Fruit fly (Drosophila melanogaster) whole organism, wandering third instar larva: ENCODE results near the gene RpLP1.

Source experiments
- Abd-B ChIP-seq: fragments of >200 bp; optimal IDR thresholded peaks from 2 replicates; lab custom pipeline; 2017; ENCODE audit warnings: missing biosample characterization, missing genetic modification characterization
- CG32264 ChIP-seq: fragments of 200-800 bp; sonication (Bioruptor generic); optimal IDR thresholded peaks from 2 replicates; lab custom pipeline; 2016; ENCODE audit warnings: missing biosample characterization, missing genetic modification characterization
- CG9705 ChIP-seq: fragments of 200-800 bp; sonication (Bioruptor generic); optimal IDR thresholded peaks from 2 replicates; lab custom pipeline; 2018; ENCODE audit warnings: missing biosample characterization, mild to moderate bottlenecking, missing genetic modification characterization
- CrebA ChIP-seq: fragments of 200-800 bp; sonication (Bioruptor generic); optimal IDR thresholded peaks from 2 replicates; lab custom pipeline; 2016; ENCODE audit warnings: missing biosample characterization, mild to moderate bottlenecking, missing genetic modification characterization, borderline replicate concordance
- Dfd ChIP-seq: fragments of >200 bp; optimal IDR thresholded peaks from 2 replicates; lab custom pipeline; 2017; ENCODE audit warnings: missing biosample characterization, missing genetic modification characterization
- Dif ChIP-seq: fragments of 200-275, 200-300 bp; sonication (Bioruptor generic); optimal IDR thresholded peaks from 2 replicates; lab custom pipeline; 2018; ENCODE audit warnings: missing biosample characterization, missing genetic modification characterization; ENCODE audit not compliant: partially characterized antibody
- HLH106 ChIP-seq: fragments of 200-800 bp; optimal IDR thresholded peaks from 3 replicates; lab custom pipeline; 2019; ENCODE audit warnings: missing biosample characterization, mild to moderate bottlenecking, missing genetic modification characterization, moderate library complexity
- Hnf4 ChIP-seq: fragments of 200-800 bp; sonication (Bioruptor generic); optimal IDR thresholded peaks from 2 replicates; lab custom pipeline; 2016; ENCODE audit warnings: missing biosample characterization, mild to moderate bottlenecking, missing genetic modification characterization
- Hr78 ChIP-seq: fragments of >200 bp; optimal IDR thresholded peaks from 2 replicates; lab custom pipeline; 2017; ENCODE audit warnings: missing biosample characterization, missing genetic modification characterization
- Hr83 ChIP-seq: fragments of 200-300 bp; sonication (Bioruptor generic); optimal IDR thresholded peaks from 2 replicates; lab custom pipeline; 2016; ENCODE audit warnings: missing biosample characterization, mild to moderate bottlenecking, missing genetic modification characterization, moderate library complexity; ENCODE audit not compliant: poor library complexity, severe bottlenecking
- Jra ChIP-seq: sonication (Bioruptor generic); optimal IDR thresholded peaks from 2 replicates; lab custom pipeline; 2016; ENCODE audit warnings: missing biosample characterization, missing genetic modification characterization
- Mio ChIP-seq: sonication (Bioruptor generic); optimal IDR thresholded peaks from 2 replicates; lab custom pipeline; 2016; ENCODE audit warnings: missing biosample characterization, missing genetic modification characterization
- Myc ChIP-seq: fragments of >200 bp; optimal IDR thresholded peaks from 2 replicates; lab custom pipeline; 2017
- N ChIP-seq: fragments of >200 bp; optimal IDR thresholded peaks from 2 replicates; lab custom pipeline; 2018; ENCODE audit warnings: missing biosample characterization, missing external identifiers, missing genetic modification characterization
- OdsH ChIP-seq: fragments of 200-800 bp; sonication (Bioruptor generic); optimal IDR thresholded peaks from 2 replicates; lab custom pipeline; 2016; ENCODE audit warnings: missing biosample characterization, mild to moderate bottlenecking, missing genetic modification characterization
- Rel ChIP-seq, 2 experiments: fragments of 200-800 bp; sonication (Bioruptor generic) in 1 of 2; optimal IDR thresholded peaks; 2 replicates in 1 of 2; 3 replicates in 1 of 2; lab custom pipeline; 2016 to 2019; ENCODE audit warnings: mild to moderate bottlenecking in 2 of 2, missing biosample characterization in 2 of 2, missing genetic modification characterization in 2 of 2, moderate library complexity in 1 of 2
- Sp1 ChIP-seq: fragments of 200-800 bp; sonication (Bioruptor generic); optimal IDR thresholded peaks from 3 replicates; lab custom pipeline; 2019; ENCODE audit warnings: missing biosample characterization, mild to moderate bottlenecking, missing genetic modification characterization, moderate library complexity
- br ChIP-seq: fragments of 200-800 bp; sonication (Bioruptor generic); optimal IDR thresholded peaks from 2 replicates; lab custom pipeline; 2016; ENCODE audit warnings: missing biosample characterization, missing genetic modification characterization
- brk ChIP-seq: fragments of 200-800 bp; sonication (Bioruptor generic); optimal IDR thresholded peaks from 2 replicates; lab custom pipeline; 2016; ENCODE audit warnings: missing biosample characterization, mild to moderate bottlenecking, missing genetic modification characterization
- dmrt93B ChIP-seq: fragments of 200-800 bp; sonication (Bioruptor generic); optimal IDR thresholded peaks from 2 replicates; lab custom pipeline; 2018; ENCODE audit warnings: missing biosample characterization, mild to moderate bottlenecking, missing genetic modification characterization
- dsf ChIP-seq: sonication (Bioruptor generic); optimal IDR thresholded peaks from 2 replicates; lab custom pipeline; 2016; ENCODE audit warnings: missing biosample characterization, missing genetic modification characterization, borderline replicate concordance
- ey ChIP-seq: fragments of 200-800 bp; sonication (Bioruptor generic); optimal IDR thresholded peaks from 2 replicates; lab custom pipeline; 2016; ENCODE audit warnings: missing biosample characterization, missing genetic modification characterization
- foxo ChIP-seq, 2 experiments: fragments of 200-800 bp; sonication (Bioruptor generic); optimal IDR thresholded peaks; 2 replicates in 1 of 2; 3 replicates in 1 of 2; lab custom pipeline; 2016 to 2017; ENCODE audit warnings: missing biosample characterization in 2 of 2, missing genetic modification characterization in 2 of 2
- fru ChIP-seq: fragments of 200-800 bp; sonication (Bioruptor generic); optimal IDR thresholded peaks from 3 replicates; lab custom pipeline; 2016; ENCODE audit warnings: missing biosample characterization, mild to moderate bottlenecking, missing genetic modification characterization
- h ChIP-seq: fragments of 200-800 bp; sonication (Bioruptor generic); optimal IDR thresholded peaks from 3 replicates; lab custom pipeline; 2016; ENCODE audit warnings: missing biosample characterization, mild to moderate bottlenecking, missing genetic modification characterization
- jim ChIP-seq: fragments of 175-275, 200-325 bp; sonication (Bioruptor generic); optimal IDR thresholded peaks from 2 replicates; lab custom pipeline; 2016; ENCODE audit warnings: missing biosample characterization, mild to moderate bottlenecking, missing genetic modification characterization
- lola ChIP-seq: fragments of >200 bp; optimal IDR thresholded peaks from 2 replicates; lab custom pipeline; 2017; ENCODE audit warnings: missing biosample characterization, missing genetic modification characterization
- pan ChIP-seq: fragments of >200 bp; optimal IDR thresholded peaks from 2 replicates; lab custom pipeline; 2017
- psq ChIP-seq: fragments of 200-800 bp; sonication (Bioruptor generic); optimal IDR thresholded peaks from 3 replicates; lab custom pipeline; 2017; ENCODE audit warnings: missing biosample characterization, mild to moderate bottlenecking, missing genetic modification characterization, moderate library complexity
- rgr ChIP-seq: fragments of 200-800 bp; sonication (Bioruptor generic); optimal IDR thresholded peaks from 3 replicates; lab custom pipeline; 2016; ENCODE audit warnings: missing biosample characterization, mild to moderate bottlenecking, missing genetic modification characterization
- sage ChIP-seq: fragments of 200-800 bp; sonication (Bioruptor generic); optimal IDR thresholded peaks from 2 replicates; lab custom pipeline; 2016; ENCODE audit warnings: missing biosample characterization, mild to moderate bottlenecking, missing genetic modification characterization
- sv ChIP-seq: fragments of 200-800 bp; sonication (Bioruptor generic); optimal IDR thresholded peaks from 3 replicates; lab custom pipeline; 2016; ENCODE audit warnings: missing biosample characterization, missing genetic modification characterization
- tai ChIP-seq: sonication (Bioruptor generic); optimal IDR thresholded peaks from 2 replicates; lab custom pipeline; 2016; ENCODE audit warnings: missing biosample characterization, missing genetic modification characterization
- usp ChIP-seq: fragments of >200 bp; optimal IDR thresholded peaks from 2 replicates; lab custom pipeline; 2017; ENCODE audit warnings: missing biosample characterization, missing genetic modification characterization
- woc ChIP-seq: sonication (Bioruptor generic); optimal IDR thresholded peaks from 2 replicates; lab custom pipeline; 2016; ENCODE audit warnings: missing biosample characterization, mild to moderate bottlenecking, missing genetic modification characterization

Gene RpLP1

dm6 chr2L:428380-428989 is 8.7 kb downstream of the RpLP1 start:
- TF ChIP-seq pan (lab: Kevin White, UChicago) (no peak), sage (GFP tag; lab: Kevin White, UChicago) (no peak), Hnf4 (no peak), HLH106 (tag; lab: Kevin White, UChicago) (no peak), dmrt93B (GFP tag; lab: Kevin White, UChicago) (no peak), Hr83 (no peak), CG32264 (GFP tag; lab: Kevin White, UChicago) (no peak), Hr78 (GFP tag; lab: Kevin White, UChicago) (no peak), fru (no peak), usp (GFP tag; lab: Kevin White, UChicago) (no peak), br (GFP tag; lab: Kevin White, UChicago) (no peak), Mio (GFP tag; lab: Kevin White, UChicago) (no peak), Sp1 (no peak), h (no peak), Abd-B (GFP tag; lab: Kevin White, UChicago) (no peak), Myc (lab: Kevin White, UChicago) (no peak), ey (GFP tag; lab: Kevin White, UChicago) (no peak), jim (no peak), CrebA (GFP tag; lab: Kevin White, UChicago) (no peak)
- TF ChIP-seq, all 38 proteins: peak for 0

DNA sequence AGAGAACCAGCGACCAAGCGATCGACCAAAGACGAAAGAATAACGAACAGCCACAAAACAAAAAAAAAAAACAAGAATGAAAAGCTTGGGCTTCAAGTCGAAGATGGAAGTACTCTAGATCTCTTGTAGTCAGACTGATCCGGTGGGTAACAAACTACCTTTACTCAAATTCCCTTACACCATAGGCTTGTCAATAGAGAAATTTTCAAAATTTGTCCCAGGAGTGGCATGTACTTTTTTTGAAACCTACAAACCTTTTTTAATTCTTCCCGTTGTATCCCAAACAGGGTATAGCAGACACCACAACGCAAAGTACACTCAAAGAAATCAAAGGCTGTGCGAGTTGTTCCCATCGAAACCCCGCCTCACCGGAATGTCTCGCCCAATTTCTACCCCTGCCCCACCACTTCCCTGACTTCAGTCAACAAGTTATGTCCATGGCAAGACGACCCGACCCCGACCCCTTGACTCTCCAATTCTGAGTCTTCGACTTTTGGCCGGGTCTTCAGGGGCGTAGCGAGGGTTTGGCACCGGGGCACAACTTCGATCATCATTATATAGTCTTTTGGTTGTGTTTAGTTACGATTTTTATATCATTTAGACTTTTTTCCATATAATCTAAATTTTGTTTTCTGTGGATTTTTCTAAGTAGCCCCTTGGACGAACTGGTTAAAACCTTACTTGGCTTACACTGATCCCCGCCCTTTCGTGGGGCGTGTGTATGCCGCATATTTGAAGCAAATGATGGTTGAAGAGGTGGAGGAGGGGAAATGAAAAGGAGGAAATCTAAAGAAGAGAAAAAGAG is 10.1 kb downstream of the RpLP1 start:
- TF ChIP-seq ey (GFP tag; lab: Kevin White, UChicago) (peak; percentile 96), Rel (GFP tag; optimal IDR thresholded peaks at IDR 0.05; lab: Kevin White, UChicago) (no peak), Rel (tag; optimal IDR thresholded peaks at IDR 0.05; lab: Kevin White, UChicago) (peak; percentile 61), sage (GFP tag; lab: Kevin White, UChicago) (peak; percentile 93), Myc (lab: Kevin White, UChicago) (no peak), dsf (GFP tag; lab: Kevin White, UChicago) (peak; percentile 82), Dfd (GFP tag; lab: Kevin White, UChicago) (no peak), N (GFP tag; lab: Kevin White, UChicago) (no peak), CG32264 (GFP tag; lab: Kevin White, UChicago) (peak; percentile 87), usp (GFP tag; lab: Kevin White, UChicago) (no peak), woc (peak; percentile 96), CrebA (GFP tag; lab: Kevin White, UChicago) (peak; percentile 24), foxo (GFP tag; optimal IDR thresholded peaks at IDR 0.05; lab: Kevin White, UChicago) (peak; percentile 73 to 96), brk (GFP tag; lab: Kevin White, UChicago) (peak; percentile 89), Dif (GFP tag; lab: Kevin White, UChicago) (no peak), Hnf4 (peak; percentile 95), rgr (GFP tag; lab: Kevin White, UChicago) (peak; percentile 93), tai (GFP tag; lab: Kevin White, UChicago) (peak; percentile 90), dmrt93B (GFP tag; lab: Kevin White, UChicago) (peak; percentile 89), Hr83 (no peak), fru (peak; percentile 96), Jra (GFP tag; lab: Kevin White, UChicago) (peak; percentile 76), h (peak; percentile 97), Mio (GFP tag; lab: Kevin White, UChicago) (peak; percentile 59), lola (GFP tag; lab: Kevin White, UChicago) (no peak), Hr78 (GFP tag; lab: Kevin White, UChicago) (no peak), CG9705 (GFP tag; lab: Kevin White, UChicago) (peak; percentile 82), OdsH (GFP tag; lab: Kevin White, UChicago) (peak; percentile 95), sv (GFP tag; lab: Kevin White, UChicago) (peak; percentile 0), Abd-B (GFP tag; lab: Kevin White, UChicago) (no peak), psq (GFP tag; lab: Kevin White, UChicago) (peak; percentile 97), HLH106 (tag; lab: Kevin White, UChicago) (peak; percentile 94), Sp1 (peak; percentile 94), br (GFP tag; lab: Kevin White, UChicago) (peak; percentile 96)
